Fruit fly (Drosophila melanogaster) whole organism, embryonic: ENCODE results near the gene Hn.

Source experiments
- ATbp ChIP-seq: fragments of 200-800 bp; sonication (Bioruptor generic); optimal IDR thresholded peaks from 2 replicates; lab custom pipeline; 2017; ENCODE audit warnings: missing biosample characterization, mild to moderate bottlenecking, missing genetic modification characterization, missing genetic modification reagents
- CG10267 ChIP-seq: fragments of 200-800 bp; sonication (Bioruptor generic); optimal IDR thresholded peaks from 2 replicates; lab custom pipeline; 2018; ENCODE audit warnings: missing biosample characterization, mild to moderate bottlenecking, missing genetic modification characterization, moderate library complexity
- CG10321 ChIP-seq: fragments of 200-800 bp; sonication (Bioruptor generic); IDR thresholded peaks from 2 replicates; pipeline ENCODE4 v1.3.6; 2022; ENCODE audit warnings: missing biosample characterization, missing genetic modification characterization
- CG11456 ChIP-seq: fragments of 200-800 bp; sonication (Bioruptor generic); IDR thresholded peaks from 3 replicates; pipeline ENCODE4 v1.3.6; 2022; ENCODE audit warnings: missing biosample characterization, missing genetic modification characterization
- CG12391 ChIP-seq: fragments of 200-800 bp; sonication (Bioruptor generic); optimal IDR thresholded peaks from 3 replicates; lab custom pipeline; 2018; ENCODE audit warnings: missing biosample characterization, mild to moderate bottlenecking, missing genetic modification characterization, moderate library complexity
- CG12942 ChIP-seq: fragments of 200-800 bp; sonication (Bioruptor generic); optimal IDR thresholded peaks from 3 replicates; lab custom pipeline; 2016; ENCODE audit warnings: missing biosample characterization, missing genetic modification characterization
- CG13894 ChIP-seq: fragments of 200-800 bp; sonication (Bioruptor generic); optimal IDR thresholded peaks from 3 replicates; lab custom pipeline; 2018; ENCODE audit warnings: missing biosample characterization, mild to moderate bottlenecking, missing genetic modification characterization, moderate library complexity
- CG14014 ChIP-seq: fragments of 200-800 bp; sonication (Bioruptor generic); IDR thresholded peaks from 2 replicates; pipeline ENCODE4 v1.3.6; 2022; ENCODE audit warnings: missing biosample characterization, missing genetic modification characterization
- CG14050 ChIP-seq: fragments of 200-800 bp; sonication (Bioruptor generic); IDR thresholded peaks from 3 replicates; pipeline ENCODE4 v1.3.6; 2022; ENCODE audit warnings: missing biosample characterization, missing genetic modification characterization
- CG14441 ChIP-seq: fragments of 200-800 bp; sonication (Bioruptor generic); IDR thresholded peaks from 2 replicates; pipeline ENCODE4 v1.3.6; 2022; ENCODE audit warnings: missing biosample characterization, missing genetic modification characterization
- CG14667 ChIP-seq: fragments of 200-800 bp; sonication (Bioruptor generic); IDR thresholded peaks from 2 replicates; pipeline ENCODE4 v1.3.6; 2022; ENCODE audit warnings: missing biosample characterization, missing genetic modification characterization
- CG14965 ChIP-seq: fragments of 200-800 bp; sonication (Bioruptor generic); optimal IDR thresholded peaks from 2 replicates; lab custom pipeline; 2016; ENCODE audit warnings: missing biosample characterization, missing genetic modification characterization, borderline replicate concordance
- CG17802 ChIP-seq: fragments of 200-800 bp; sonication (Bioruptor generic); optimal IDR thresholded peaks from 2 replicates; lab custom pipeline; 2018; ENCODE audit warnings: missing biosample characterization, mild to moderate bottlenecking, missing genetic modification characterization, moderate library complexity
- CG3163 ChIP-seq: fragments of 200-800 bp; sonication (Bioruptor generic); optimal IDR thresholded peaks from 3 replicates; lab custom pipeline; 2016; ENCODE audit warnings: missing biosample characterization, missing genetic modification characterization
- CG3407 ChIP-seq: fragments of 200-800 bp; sonication (Bioruptor generic); optimal IDR thresholded peaks from 2 replicates; lab custom pipeline; 2018; ENCODE audit warnings: missing biosample characterization, mild to moderate bottlenecking, missing genetic modification characterization
- CG6791 ChIP-seq: fragments of 200-800 bp; sonication (Bioruptor generic); IDR thresholded peaks from 3 replicates; pipeline ENCODE4 v1.3.6; 2022; ENCODE audit warnings: missing biosample characterization, missing genetic modification characterization; ENCODE audit not compliant: partially characterized antibody
- CG6854 ChIP-seq: fragments of 200-800 bp; sonication (Bioruptor generic); optimal IDR thresholded peaks from 3 replicates; lab custom pipeline; 2017; ENCODE audit warnings: missing biosample characterization, mild to moderate bottlenecking, missing genetic modification characterization
- CG7928 ChIP-seq: fragments of 200-800 bp; sonication (Bioruptor generic); optimal IDR thresholded peaks from 2 replicates; lab custom pipeline; 2017; ENCODE audit warnings: missing biosample characterization, mild to moderate bottlenecking, missing genetic modification characterization
- CG9817 ChIP-seq: fragments of 200-800 bp; sonication (Bioruptor generic); optimal IDR thresholded peaks from 2 replicates; lab custom pipeline; 2018; ENCODE audit warnings: missing biosample characterization, mild to moderate bottlenecking, missing genetic modification characterization, moderate library complexity
- CoRest ChIP-seq: fragments of 200-800 bp; sonication (Bioruptor generic); optimal IDR thresholded peaks from 3 replicates; lab custom pipeline; 2018; ENCODE audit warnings: missing biosample characterization, mild to moderate bottlenecking, missing genetic modification characterization, moderate library complexity
- D ChIP-seq, 2 experiments: fragments of 200-800 bp in 1 of 2; fragments of >200 bp in 1 of 2; sonication (Bioruptor generic) in 1 of 2; optimal IDR thresholded peaks; 2 replicates in 1 of 2; 3 replicates in 1 of 2; lab custom pipeline; 2017; ENCODE audit warnings: mild to moderate bottlenecking in 1 of 2, missing biosample characterization in 1 of 2, missing genetic modification characterization in 1 of 2, missing genetic modification reagents in 1 of 2
- Dbx ChIP-seq: fragments of 200-800 bp; sonication (Bioruptor generic); IDR thresholded peaks from 3 replicates; pipeline ENCODE4 v1.3.6; 2022; ENCODE audit warnings: missing biosample characterization, missing genetic modification characterization
- Dip2 ChIP-seq: fragments of 200-800 bp; sonication (Bioruptor generic); IDR thresholded peaks from 2 replicates; pipeline ENCODE4 v1.3.6; 2022; ENCODE audit warnings: missing biosample characterization, missing genetic modification characterization
- E2f2 ChIP-seq: fragments of 200-800 bp; sonication (Bioruptor generic); IDR thresholded peaks from 2 replicates; pipeline ENCODE4 v1.3.6; 2022; ENCODE audit warnings: missing biosample characterization, missing genetic modification characterization
- HLHmδ ChIP-seq: fragments of 200-800 bp; sonication (Bioruptor generic); optimal IDR thresholded peaks from 2 replicates; lab custom pipeline; 2018; ENCODE audit warnings: missing biosample characterization, mild to moderate bottlenecking, missing genetic modification characterization, moderate library complexity
- Hr51 ChIP-seq, 2 experiments: fragments of 200-800 bp; sonication (Bioruptor generic); optimal IDR thresholded peaks; 2 replicates in 1 of 2; 3 replicates in 1 of 2; lab custom pipeline; 2016 to 2018; ENCODE audit warnings: missing biosample characterization in 2 of 2, missing genetic modification characterization in 2 of 2, mild to moderate bottlenecking in 1 of 2, moderate library complexity in 1 of 2
- Optix ChIP-seq: fragments of 200-800 bp; sonication (Bioruptor generic); IDR thresholded peaks from 3 replicates; pipeline ENCODE4 v1.3.6; 2022; ENCODE audit warnings: missing biosample characterization, missing genetic modification characterization
- Spps ChIP-seq: fragments of 200-800 bp; sonication (Bioruptor generic); optimal IDR thresholded peaks from 2 replicates; lab custom pipeline; 2018; ENCODE audit warnings: missing biosample characterization, mild to moderate bottlenecking, missing genetic modification characterization
- Trl ChIP-seq, 3 experiments: fragments of >200 bp in 2 of 3; fragments of 200-800 bp in 1 of 3; sonication (Bioruptor generic) in 1 of 3; optimal IDR thresholded peaks; 2 replicates in 1 of 3; 3 replicates in 2 of 3; lab custom pipeline; 2016 to 2017; ENCODE audit warnings: missing biosample characterization in 1 of 3, missing genetic modification characterization in 1 of 3
- Usf ChIP-seq: fragments of 200-800 bp; sonication (Bioruptor generic); optimal IDR thresholded peaks from 2 replicates; lab custom pipeline; 2017; ENCODE audit warnings: missing genotype, missing biosample characterization, missing genetic modification characterization
- ac ChIP-seq: fragments of 200-800 bp; sonication (Bioruptor generic); optimal IDR thresholded peaks from 3 replicates; lab custom pipeline; 2017; ENCODE audit warnings: missing biosample characterization, mild to moderate bottlenecking, missing genetic modification characterization
- cato ChIP-seq: fragments of 200-800 bp; sonication (Bioruptor generic); optimal IDR thresholded peaks from 2 replicates; lab custom pipeline; 2016; ENCODE audit warnings: missing biosample characterization, missing genetic modification characterization, borderline replicate concordance
- dati ChIP-seq: fragments of 200-800 bp; sonication (Bioruptor generic); IDR thresholded peaks from 2 replicates; pipeline ENCODE4 v1.3.6; 2022; ENCODE audit warnings: missing biosample characterization, missing genetic modification characterization
- dm ChIP-seq: fragments of 200-800 bp; sonication (Bioruptor generic); optimal IDR thresholded peaks from 3 replicates; lab custom pipeline; 2016; ENCODE audit warnings: missing biosample characterization, missing genetic modification characterization
- esg ChIP-seq: fragments of 200-800 bp; sonication (Bioruptor generic); conservative IDR thresholded peaks from 2 replicates; pipeline ENCODE4 v1.3.6; 2022; ENCODE audit warnings: missing biosample characterization, missing genetic modification characterization
- exex ChIP-seq: fragments of 200-800 bp; sonication (Bioruptor generic); optimal IDR thresholded peaks from 4 replicates; lab custom pipeline; 2018; ENCODE audit warnings: missing biosample characterization, mild to moderate bottlenecking, missing genetic modification characterization, moderate library complexity
- fd3F ChIP-seq: fragments of 200-800 bp; sonication (Bioruptor generic); optimal IDR thresholded peaks from 2 replicates; lab custom pipeline; 2018; ENCODE audit warnings: missing biosample characterization, mild to moderate bottlenecking, missing genetic modification characterization, moderate library complexity
- fu2 ChIP-seq: fragments of 200-800 bp; sonication (Bioruptor generic); optimal IDR thresholded peaks from 2 replicates; lab custom pipeline; 2016; ENCODE audit warnings: missing biosample characterization, missing genetic modification characterization
- insv ChIP-seq, 2 experiments: fragments of 200-800 bp; sonication (Bioruptor generic); optimal IDR thresholded peaks; 3 replicates each; lab custom pipeline; 2016 to 2018; ENCODE audit warnings: missing biosample characterization in 2 of 2, missing genetic modification characterization in 2 of 2
- inv ChIP-seq: fragments of 200-800 bp; sonication (Bioruptor generic); IDR thresholded peaks from 2 replicates; pipeline ENCODE4 v1.3.6; 2022; ENCODE audit warnings: missing biosample characterization, missing genetic modification characterization; ENCODE audit not compliant: partially characterized antibody
- mirr ChIP-seq: fragments of 200-800 bp; sonication (Bioruptor generic); optimal IDR thresholded peaks from 3 replicates; lab custom pipeline; 2018; ENCODE audit warnings: missing biosample characterization, mild to moderate bottlenecking, missing genetic modification characterization
- otp ChIP-seq: fragments of 200-800 bp; sonication (Bioruptor generic); IDR thresholded peaks from 3 replicates; pipeline ENCODE4, ENCODE4 v1.3.6; 2022; ENCODE audit warnings: missing biosample characterization, missing genetic modification characterization
- phol ChIP-seq: fragments of 200-800 bp; sonication (Bioruptor generic); optimal IDR thresholded peaks from 3 replicates; lab custom pipeline; 2018; ENCODE audit warnings: missing biosample characterization, mild to moderate bottlenecking, missing genetic modification characterization, moderate library complexity
- ro ChIP-seq: fragments of 200-800 bp; sonication (Bioruptor generic); IDR thresholded peaks from 2 replicates; pipeline ENCODE4 v1.3.6; 2022; ENCODE audit warnings: missing biosample characterization, missing genetic modification characterization
- schlank ChIP-seq: fragments of 200-800 bp; sonication (Bioruptor generic); optimal IDR thresholded peaks from 2 replicates; lab custom pipeline; 2018; ENCODE audit warnings: missing biosample characterization, mild to moderate bottlenecking, missing genetic modification characterization
- scrt ChIP-seq: fragments of 200-800 bp; sonication (Bioruptor generic); optimal IDR thresholded peaks from 2 replicates; lab custom pipeline; 2018; ENCODE audit warnings: missing biosample characterization, mild to moderate bottlenecking, missing genetic modification characterization, moderate library complexity
- sob ChIP-seq: fragments of 200-800 bp; sonication (Bioruptor generic); IDR thresholded peaks from 2 replicates; pipeline ENCODE4 v1.3.6; 2022; ENCODE audit warnings: missing biosample characterization, missing genetic modification characterization
- sug ChIP-seq: fragments of 200-800 bp; optimal IDR thresholded peaks from 2 replicates; lab custom pipeline; 2019; ENCODE audit warnings: missing biosample characterization, mild to moderate bottlenecking, missing genetic modification characterization, moderate library complexity
- trem ChIP-seq: fragments of 200-800 bp; optimal IDR thresholded peaks from 3 replicates; lab custom pipeline; 2019; ENCODE audit warnings: missing biosample characterization, mild to moderate bottlenecking, missing genetic modification characterization, moderate library complexity

Hn gene

dm6 chr3L:7782051-7782682 lies 21.9 kb downstream of the Hn start (continued):
- TF ChIP-seq fd3F (GFP tag; lab: Kevin White, UChicago) (peak; percentile 70), inv (GFP tag; lab: Robert Waterston, UW) (no peak), phol (no peak), CG12391 (tag; lab: Kevin White, UChicago) (no peak), E2f2 (no peak), CG12942 (GFP tag; lab: Kevin White, UChicago) (no peak), dati (no peak), cato (no peak), CG14667 (GFP tag; lab: Robert Waterston, UW) (no peak), CG14050 (GFP tag; lab: Robert Waterston, UW) (no peak), CG14441 (GFP tag; lab: Robert Waterston, UW) (no peak), schlank (tag; lab: Kevin White, UChicago) (peak; percentile 46), Dbx (GFP tag; lab: Robert Waterston, UW) (peak; percentile 25; the same call in 1 of the 3 replicates), trem (tag; lab: Kevin White, UChicago) (no peak), insv (GFP tag; optimal IDR thresholded peaks at IDR 0.05; lab: Kevin White, UChicago) (no peak), CoRest (no peak), CG6791 (GFP tag; lab: Robert Waterston, UW) (no peak), sug (tag; lab: Kevin White, UChicago) (peak; percentile 65), CG3407 (peak; percentile 40), CG10321 (GFP tag; lab: Robert Waterston, UW) (no peak), otp (GFP tag; lab: Robert Waterston, UW) (no peak), fu2 (GFP tag; lab: Kevin White, UChicago) (no peak), CG10267 (tag; lab: Kevin White, UChicago) (no peak), scrt (GFP tag; lab: Kevin White, UChicago) (peak; percentile 36), ac (GFP tag; lab: Kevin White, UChicago) (no peak), CG13894 (tag; lab: Kevin White, UChicago) (no peak), HLHmδ (no peak), Dip2 (no peak), Hr51 (GFP tag; optimal IDR thresholded peaks at IDR 0.05; lab: Kevin White, UChicago) (peak in 1 of 2 experiments; percentile 16), CG11456 (GFP tag; lab: Robert Waterston, UW) (no peak), Spps (tag; lab: Kevin White, UChicago) (no peak), sob (GFP tag; lab: Robert Waterston, UW) (peak; percentile 62; the same call in 1 of the 2 replicates), Usf (GFP tag; lab: Kevin White, UChicago) (no peak), CG9817 (tag; lab: Kevin White, UChicago) (no peak), D (optimal IDR thresholded peaks at IDR 0.05; lab: Kevin White, UChicago) (no peak), D (GFP tag; optimal IDR thresholded peaks at IDR 0.05; lab: Kevin White, UChicago) (no peak), CG14965 (GFP tag; lab: Kevin White, UChicago) (no peak), dm (GFP tag; lab: Kevin White, UChicago) (no peak), ro (GFP tag; lab: Robert Waterston, UW) (no peak), CG3163 (GFP tag; lab: Kevin White, UChicago) (peak; percentile 80), esg (GFP tag; lab: Robert Waterston, UW) (no peak), mirr (GFP tag; lab: Kevin White, UChicago) (peak; percentile 78), exex (tag; lab: Kevin White, UChicago) (peak; percentile 94), Trl (optimal IDR thresholded peaks at IDR 0.05; lab: Kevin White, UChicago) (peak in 1 of 2 experiments; percentile 57), Trl (GFP tag; optimal IDR thresholded peaks at IDR 0.05; lab: Kevin White, UChicago) (peak; percentile 0), Optix (GFP tag; lab: Robert Waterston, UW) (no peak), CG7928 (GFP tag; lab: Kevin White, UChicago) (no peak), CG17802 (tag; lab: Kevin White, UChicago) (no peak), CG6854 (GFP tag; lab: Kevin White, UChicago) (no peak), CG14014 (GFP tag; lab: Robert Waterston, UW) (peak; percentile 70; the same call in 1 of the 2 replicates), ATbp (GFP tag; lab: Kevin White, UChicago) (peak; percentile 40)
